Worm (Caenorhabditis elegans) whole organism, L4/young adult: ENCODE results near the gene pho-7.

ENCODE experiments used
- W03F9.2 ChIP-seq: fragments of 150-350 bp; optimal IDR thresholded peaks from 2 replicates; lab custom pipeline; 2014; ENCODE audit warnings: missing biosample characterization, missing genetic modification characterization
- him-1 ChIP-seq: sonication (generic microtip); optimal IDR thresholded peaks from 2 replicates; lab custom pipeline; 2016; ENCODE audit warnings: missing genotype, missing genetic modification reagents, missing genetic modification characterization, missing compliant biosample characterization

DNA sequence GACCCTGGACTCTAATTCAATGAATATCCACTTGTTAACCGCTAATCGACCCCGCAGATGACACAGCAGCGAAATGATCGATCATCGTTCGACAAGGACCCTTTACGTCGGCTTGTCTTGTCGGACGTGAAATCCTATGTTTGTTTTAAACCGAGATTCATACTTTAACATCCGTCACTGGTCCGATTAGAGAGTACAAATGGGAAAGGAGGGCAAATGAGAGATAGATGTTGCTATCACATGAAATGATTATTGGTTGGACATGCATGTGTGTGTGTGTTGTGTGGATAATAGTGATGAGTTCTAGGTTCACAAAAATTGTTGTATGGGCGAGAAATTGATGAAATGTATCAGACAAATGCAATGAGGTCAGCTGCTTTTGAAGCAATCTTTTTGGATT is 31.5 kb downstream of the pho-7 start:
- TF ChIP-seq W03F9.2 (tag; lab: Kevin White, UChicago) = no peak
- no peak for TF ChIP-seq him-1
